Worm (Caenorhabditis elegans): ENCODE results near the gene srx-41.

Gene srx-41

DNA sequence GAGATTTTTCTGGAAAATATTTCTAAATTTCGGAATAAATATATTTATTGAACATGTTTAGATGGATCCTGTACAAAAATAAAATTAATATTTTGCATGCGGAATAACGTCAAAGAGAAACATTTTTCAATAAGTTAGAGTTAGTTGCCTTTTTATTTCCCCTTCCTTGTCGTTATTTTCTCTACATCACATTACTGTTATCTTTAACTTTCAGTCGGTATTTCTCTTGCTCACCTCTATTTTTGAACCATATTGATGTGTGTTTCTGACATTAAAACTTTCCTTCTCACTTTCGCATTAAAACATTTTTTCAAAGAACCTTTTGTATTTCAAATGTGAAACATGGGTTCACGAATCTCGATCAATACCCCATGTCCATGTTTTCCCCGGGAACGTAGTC, 33.5 kb upstream of the srx-41 start, which contains the start of gene Y39H10B.3:
TSS of gene Y39H10B.3 (plus strand) at position 301 of the 400 bp plus-strand sequence.
- no peak for TF ChIP-seq nhr-76 (tag; optimal IDR thresholded peaks at IDR 0.05)
- TF ChIP-seq sea-2 (GFP tag; optimal IDR thresholded peaks at IDR 0.05): no peak
- no peak for TF ChIP-seq fos-1 (tag; optimal IDR thresholded peaks at IDR 0.05)
- TF ChIP-seq daf-12 (tag; optimal IDR thresholded peaks at IDR 0.05): no peak
- no peak for TF ChIP-seq ZK546.5 (tag; optimal IDR thresholded peaks at IDR 0.05)
- TF ChIP-seq skn-1 (tag; optimal IDR thresholded peaks at IDR 0.05): no peak
- TF ChIP-seq aly-2 (tag; optimal IDR thresholded peaks at IDR 0.05): no peak
- TF ChIP-seq pqm-1 (tag; optimal IDR thresholded peaks at IDR 0.05): no peak

DNA sequence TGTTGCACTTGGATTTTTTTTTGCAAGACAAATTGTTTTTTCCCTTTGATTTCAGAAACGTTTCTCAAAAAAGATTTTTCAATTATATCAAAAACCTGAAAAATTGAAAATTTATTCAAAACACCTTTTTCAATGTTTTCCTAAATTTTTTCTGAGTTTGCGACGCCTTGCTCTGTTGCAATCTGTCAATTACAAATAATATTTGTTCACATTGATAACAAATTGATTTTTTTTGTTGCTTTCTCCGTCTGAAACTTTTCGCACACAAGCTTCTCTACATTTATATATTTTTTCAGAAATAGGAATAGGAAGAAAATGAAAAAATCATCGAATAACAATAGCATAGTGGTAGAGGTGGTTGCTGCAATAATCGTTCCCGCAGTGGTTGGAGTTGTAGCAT, 31.5 kb upstream of the srx-41 start, which contains the start of gene Y39H10B.2:
TSS of gene Y39H10B.2 (plus strand) at position 301 of the 400 bp plus-strand sequence.
- TF ChIP-seq nfya-1 (tag; optimal IDR thresholded peaks at IDR 0.05; ENCODE audit: insufficient read depth) (no peak), ceh-9 (tag; optimal IDR thresholded peaks at IDR 0.05) (no peak), egl-5 (tag; optimal IDR thresholded peaks at IDR 0.05) (no peak), nhr-11 (tag; optimal IDR thresholded peaks at IDR 0.05) (no peak), sea-2 (GFP tag; optimal IDR thresholded peaks at IDR 0.05) (no peak), ceh-28 (tag; optimal IDR thresholded peaks at IDR 0.05) (no peak), elt-2 (tag; optimal IDR thresholded peaks at IDR 0.05) (no peak)

- TF ChIP-seq nhr-67 (tag; optimal IDR thresholded peaks at IDR 0.05): no peak
- TF ChIP-seq mml-1 (tag; optimal IDR thresholded peaks at IDR 0.05): no peak
Measured at ce11 chrV:3666887-3667286, 29.9 kb upstream of the srx-41 start, which contains the start of gene str-113. Gene str-113, minus strand, starts transcription at chrV:3666987.

DNA sequence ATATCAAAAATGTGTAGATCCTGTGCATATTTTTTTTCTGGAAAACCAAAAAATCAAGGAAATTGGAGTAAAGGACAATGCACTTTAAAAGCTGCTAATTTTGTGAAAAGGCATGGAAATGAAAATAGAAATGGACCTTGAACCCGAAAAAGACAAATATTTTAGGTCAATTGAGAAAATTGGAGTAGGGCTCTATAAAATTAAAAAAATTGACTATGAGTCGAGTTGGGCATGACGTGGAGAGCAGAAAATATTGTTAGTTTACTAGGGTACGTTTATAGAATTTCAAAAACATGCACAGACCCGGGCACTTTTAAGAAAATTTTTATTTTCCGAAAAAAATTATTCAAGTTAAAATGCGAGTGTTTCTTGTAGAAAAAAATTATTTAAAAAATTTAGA, 22.5 kb upstream of the srx-41 start, which contains the start of gene acr-23:
TSS of gene acr-23 (minus strand) at position 101 of the 400 bp plus-strand sequence.
- TF ChIP-seq nhr-76 (tag; optimal IDR thresholded peaks at IDR 0.05): no peak
- TF ChIP-seq nfya-1 (tag; optimal IDR thresholded peaks at IDR 0.05; ENCODE audit: insufficient read depth): no peak
- TF ChIP-seq mml-1 (tag; optimal IDR thresholded peaks at IDR 0.05): no peak
- no peak for TF ChIP-seq nhr-237 (tag; optimal IDR thresholded peaks at IDR 0.05)
- TF ChIP-seq nhr-43 (tag; optimal IDR thresholded peaks at IDR 0.05; ENCODE audit: poor library complexity, severe bottlenecking): no peak
- TF ChIP-seq egl-27 (tag; optimal IDR thresholded peaks at IDR 0.05): no peak
- TF ChIP-seq ama-1 (optimal IDR thresholded peaks at IDR 0.05): no peak
- no peak for TF ChIP-seq zag-1 (tag; optimal IDR thresholded peaks at IDR 0.05)
- no peak for TF ChIP-seq elt-2 (tag; optimal IDR thresholded peaks at IDR 0.05)
- no peak for TF ChIP-seq lsy-12 (tag; optimal IDR thresholded peaks at IDR 0.05)
- TF ChIP-seq pha-4 (tag; optimal IDR thresholded peaks at IDR 0.05): no peak

DNA sequence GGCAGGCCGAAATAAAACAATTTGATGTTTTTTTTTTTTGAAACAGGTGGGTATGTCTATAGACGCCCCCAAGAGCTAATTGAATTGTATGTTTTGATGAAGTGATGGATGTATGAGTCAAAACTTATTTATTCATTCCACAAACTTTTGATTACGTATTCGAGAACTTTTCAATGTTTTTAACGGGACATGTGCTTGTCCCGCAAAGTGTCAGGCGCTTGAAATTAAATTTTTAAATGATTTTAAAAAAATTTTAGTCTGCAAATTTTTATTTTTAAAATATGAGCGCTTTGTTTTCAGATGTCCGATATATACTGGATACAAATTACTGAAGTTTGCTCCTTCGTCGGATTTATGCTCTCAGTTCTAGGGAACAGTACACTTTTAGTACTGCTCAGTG, 12.5 kb upstream of the srx-41 start, which contains the start of gene str-114:
TSS of gene str-114 (plus strand) at position 301 of the 400 bp plus-strand sequence.
- TF ChIP-seq ama-1 (optimal IDR thresholded peaks at IDR 0.05) (no peak), nhr-43 (tag; optimal IDR thresholded peaks at IDR 0.05; ENCODE audit: poor library complexity, severe bottlenecking) (no peak), ceh-16 (tag; optimal IDR thresholded peaks at IDR 0.05) (no peak), lin-15B (tag; optimal IDR thresholded peaks at IDR 0.05) (no peak), hmg-11 (tag; optimal IDR thresholded peaks at IDR 0.05) (no peak), nhr-25 (tag; optimal IDR thresholded peaks at IDR 0.05) (no peak), nhr-77 (tag; optimal IDR thresholded peaks at IDR 0.05) (no peak), nhr-237 (tag; optimal IDR thresholded peaks at IDR 0.05) (no peak), nfya-1 (tag; optimal IDR thresholded peaks at IDR 0.05; ENCODE audit: insufficient read depth) (no peak), elt-3 (tag; optimal IDR thresholded peaks at IDR 0.05) (no peak), egl-27 (tag; optimal IDR thresholded peaks at IDR 0.05) (no peak), elt-2 (tag; optimal IDR thresholded peaks at IDR 0.05) (no peak)

DNA sequence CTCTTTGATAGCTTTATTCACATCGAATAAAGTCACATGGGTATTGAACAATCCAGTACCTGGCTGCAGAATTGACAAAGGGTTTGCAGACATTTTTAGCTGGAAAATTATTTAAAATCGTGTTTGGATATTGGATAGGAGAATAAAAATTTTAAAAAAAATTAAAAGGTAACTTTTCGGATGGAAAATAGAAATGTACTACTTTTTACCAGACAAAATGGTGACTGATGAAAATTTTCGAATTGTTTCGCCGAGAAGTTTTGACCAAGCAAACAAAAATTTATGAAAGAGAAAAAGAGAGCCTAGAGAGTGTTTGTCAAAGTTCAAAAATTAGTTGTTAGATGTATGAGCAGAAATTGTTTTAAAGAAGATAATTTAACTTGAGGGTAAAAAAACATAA, 10.9 kb upstream of the srx-41 start, which contains the start of gene F59B1.10:
TSS of gene F59B1.10 (minus strand) at position 101 of the 400 bp plus-strand sequence.
- no peak for TF ChIP-seq elt-3 (tag; optimal IDR thresholded peaks at IDR 0.05)
- no peak for TF ChIP-seq nhr-76 (tag; optimal IDR thresholded peaks at IDR 0.05)
- no peak for TF ChIP-seq hmg-11 (tag; optimal IDR thresholded peaks at IDR 0.05)
- no peak for TF ChIP-seq skn-1 (tag; optimal IDR thresholded peaks at IDR 0.05)
- no peak for TF ChIP-seq unc-39 (tag; optimal IDR thresholded peaks at IDR 0.05)

All from whole organism, L3 larva.